Worm (Caenorhabditis elegans) whole organism, dauer: ENCODE results near the gene lips-2.

Experiments
- unc-62 ChIP-seq: sonication (generic microtip); optimal IDR thresholded peaks from 2 replicates; lab custom pipeline; 2017; ENCODE audit warnings: missing biosample characterization, missing genetic modification reagents, missing genetic modification characterization

The lips-2 gene

ce11 chrX:12335808-12336207, 50.2 kb downstream of the lips-2 start, which contains the start of gene srd-48:
Gene srd-48 (plus strand): TSS chrX:12336108.
- TF ChIP-seq unc-62 (GFP tag; lab: Kevin White, UChicago), result no peak
